Worm (Caenorhabditis elegans) whole organism, L2 larva: ENCODE data around the gene F58B6.1.

ENCODE experiments used
- elt-3 ChIP-seq: sonication (generic microtip); optimal IDR thresholded peaks from 2 replicates; lab custom pipeline; 2017; ENCODE audit warnings: missing biosample characterization, missing genetic modification characterization
- zag-1 ChIP-seq: fragments of 150-350 bp; optimal IDR thresholded peaks from 2 replicates; lab custom pipeline; 2014; ENCODE audit warnings: missing biosample characterization, missing genetic modification characterization

ce11 chrIII:1149472-1149871 lies 33.7 kb upstream of the F58B6.1 start:
- no peak for TF ChIP-seq zag-1 (tag; lab: Kevin White, UChicago)
- no peak for TF ChIP-seq elt-3
